Worm (Caenorhabditis elegans) whole organism, mixed stage, embryonic: ENCODE results near the gene srsx-37.

ENCODE experiments used
- ceh-43 ChIP-seq: fragments of 200-800 bp; sonication (Bioruptor generic); optimal IDR thresholded peaks from 2 replicates; lab custom pipeline; 2018; ENCODE audit warnings: mild to moderate bottlenecking, missing genetic modification characterization, moderate library complexity, missing compliant biosample characterization
- elt-3 ChIP-seq: fragments of 150-350 bp; optimal IDR thresholded peaks from 2 replicates; lab custom pipeline; 2014; ENCODE audit warnings: missing biosample characterization, missing genetic modification characterization
- lin-13 ChIP-seq: fragments of 150-350 bp; optimal IDR thresholded peaks from 2 replicates; lab custom pipeline; 2014; ENCODE audit warnings: missing biosample characterization, missing genetic modification characterization
- lsy-2 ChIP-seq: fragments of 150-350 bp; optimal IDR thresholded peaks from 2 replicates; lab custom pipeline; 2014; ENCODE audit warnings: missing biosample characterization, missing genetic modification characterization
- mep-1 ChIP-seq: fragments of 150-350 bp; optimal IDR thresholded peaks from 2 replicates; lab custom pipeline; 2017; ENCODE audit warnings: missing biosample characterization, missing genetic modification reagents, missing genetic modification characterization, inconsistent platforms
- snpc-4 ChIP-seq: fragments of 150-350 bp; optimal IDR thresholded peaks from 2 replicates; lab custom pipeline; 2014; ENCODE audit warnings: missing biosample characterization, missing genetic modification characterization
- unc-62 ChIP-seq: fragments of 150-350 bp; optimal IDR thresholded peaks from 2 replicates; lab custom pipeline; 2014; ENCODE audit warnings: missing biosample characterization, missing genetic modification reagents, missing genetic modification characterization

DNA sequence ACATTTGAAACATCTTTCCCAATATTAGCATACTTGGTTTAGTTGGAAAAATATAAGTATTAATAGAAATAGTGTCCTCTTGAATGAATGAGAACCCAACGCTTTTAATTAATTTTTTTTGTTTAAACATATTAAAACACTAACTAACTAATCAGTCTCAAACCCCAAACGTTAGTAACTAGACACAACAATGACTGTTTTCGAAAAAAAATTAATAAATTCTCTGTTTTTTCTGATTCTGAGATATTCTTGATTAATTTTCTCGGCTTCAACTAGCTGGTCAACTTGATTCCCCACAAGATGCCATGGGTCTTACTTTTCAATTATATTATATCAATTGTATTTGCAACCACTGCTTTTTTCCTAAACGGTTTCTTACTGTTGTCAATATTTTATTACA lies 6.9 kb downstream of the srsx-37 start, which contains the start of gene srbc-76:
- TF ChIP-seq ceh-43 (GFP tag; lab: Kevin White, UChicago): no peak
- no peak for TF ChIP-seq unc-62 (GFP tag; lab: Kevin White, UChicago)
- no peak for TF ChIP-seq snpc-4 (tag; lab: Kevin White, UChicago)
- TF ChIP-seq lin-13 (tag; lab: Kevin White, UChicago): no peak
- no peak for TF ChIP-seq mep-1 (tag; lab: Kevin White, UChicago)
- no peak for TF ChIP-seq lsy-2
- no peak for TF ChIP-seq elt-3 (tag; lab: Kevin White, UChicago)
